Fruit fly (Drosophila melanogaster): ENCODE data around the gene CG2924.

The CG2924 gene

DNA sequence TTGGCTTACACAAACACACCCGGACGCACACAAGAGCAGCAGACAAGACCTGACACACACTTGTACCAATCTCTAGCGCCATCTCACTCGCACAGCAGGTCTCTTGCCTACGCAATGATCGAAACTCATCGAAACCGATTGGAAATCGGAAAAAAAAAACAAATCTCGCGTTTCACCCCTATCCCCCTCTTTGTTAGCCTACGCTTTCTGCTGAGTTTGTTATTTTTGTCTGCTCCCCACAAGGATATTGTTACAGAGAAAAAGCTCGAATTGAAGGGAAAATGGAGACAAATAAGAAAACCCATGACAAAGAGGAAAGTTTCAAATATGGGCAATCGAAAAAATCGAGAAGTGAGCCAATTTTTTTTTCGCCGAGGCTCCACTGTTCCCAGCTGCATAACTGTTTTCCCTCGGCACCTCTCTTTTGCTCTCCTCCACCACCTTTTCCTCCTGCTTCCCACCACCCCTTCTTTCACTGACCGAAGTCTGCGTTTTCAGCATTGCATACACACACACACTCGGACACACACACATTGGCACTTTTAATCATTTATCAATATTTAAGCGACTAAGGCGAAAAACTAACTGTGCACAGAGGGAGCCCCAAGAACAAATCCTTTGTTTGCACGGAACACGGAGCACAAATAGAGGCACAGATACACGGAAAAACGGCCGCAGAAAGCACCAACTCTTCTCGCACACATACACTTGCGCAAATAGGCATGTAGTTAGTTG, 572 bp downstream of the CG2924 start (continued):
- TF ChIP-seq CG2875 (GFP tag; optimal IDR thresholded peaks at IDR 0.05) (no peak), CG10147 (GFP tag; optimal IDR thresholded peaks at IDR 0.05) (no peak), CG10321 (GFP tag; IDR thresholded peaks at IDR 0.05) (peak; percentile 73; the same call in 1 of the 2 replicates), CG7556 (GFP tag; optimal IDR thresholded peaks at IDR 0.05) (peak; percentile 18), Blimp-1 (GFP tag; optimal IDR thresholded peaks at IDR 0.05) (no peak), slou (GFP tag; optimal IDR thresholded peaks at IDR 0.05) (no peak), CG9797 (GFP tag; optimal IDR thresholded peaks at IDR 0.05) (no peak), BtbVII (GFP tag; optimal IDR thresholded peaks at IDR 0.05) (no peak), hb (GFP tag; IDR thresholded peaks at IDR 0.05; ENCODE audit: partially characterized antibody) (no peak), sens (GFP tag) (peak; percentile 51), CG30403 (GFP tag; optimal IDR thresholded peaks at IDR 0.05) (peak; percentile 3), Bdp1 (GFP tag; optimal IDR thresholded peaks at IDR 0.05) (no peak), CG31365 (tag; optimal IDR thresholded peaks at IDR 0.05) (no peak), Lhr (GFP tag; optimal IDR thresholded peaks at IDR 0.05) (no peak), B-H2 (GFP tag; optimal IDR thresholded peaks at IDR 0.05) (peak; percentile 12), sima (GFP tag; optimal IDR thresholded peaks at IDR 0.05) (no peak), CG11696 (GFP tag; IDR thresholded peaks at IDR 0.05) (no peak), CG2889 (GFP tag; IDR thresholded peaks at IDR 0.05) (no peak), Med (GFP tag) (peak; percentile 58), HmgD (GFP tag; optimal IDR thresholded peaks at IDR 0.05) (no peak), Dfd (GFP tag; optimal IDR thresholded peaks at IDR 0.05) (no peak), pzg (GFP tag; optimal IDR thresholded peaks at IDR 0.05) (no peak), CG32532 (GFP tag; IDR thresholded peaks at IDR 0.05) (no peak), Doc3 (GFP tag; IDR thresholded peaks at IDR 0.05; ENCODE audit: partially characterized antibody) (no peak), abd-A (tag; optimal IDR thresholded peaks at IDR 0.05) (no peak), CG34422 (GFP tag; IDR thresholded peaks at IDR 0.05) (0 out of 3 replicates have a peak, but pooled peaks have one; percentile 17), ab (GFP tag; optimal IDR thresholded peaks at IDR 0.05) (no peak), Awh (GFP tag; IDR thresholded peaks at IDR 0.05) (no peak), Dll (GFP tag; IDR thresholded peaks at IDR 0.05; ENCODE audit: partially characterized antibody) (no peak), Vsx1 (GFP tag; optimal IDR thresholded peaks at IDR 0.05) (no peak), CG12155 (GFP tag; optimal IDR thresholded peaks at IDR 0.05) (no peak), CG15696 (tag; optimal IDR thresholded peaks at IDR 0.05) (peak; percentile 13), CG7271 (tag; optimal IDR thresholded peaks at IDR 0.05) (no peak), Bteb2 (GFP tag; optimal IDR thresholded peaks at IDR 0.05) (no peak), sug (tag; optimal IDR thresholded peaks at IDR 0.05) (no peak), crp (GFP tag; optimal IDR thresholded peaks at IDR 0.05) (no peak), nerfin-1 (tag; optimal IDR thresholded peaks at IDR 0.05) (no peak), klu (GFP tag; IDR thresholded peaks at IDR 0.05) (no peak), Six4 (GFP tag; optimal IDR thresholded peaks at IDR 0.05) (no peak), E2f1 (GFP tag; IDR thresholded peaks at IDR 0.05) (no peak), mirr (GFP tag; optimal IDR thresholded peaks at IDR 0.05) (peak; percentile 7), exex (tag; optimal IDR thresholded peaks at IDR 0.05) (no peak), gfzf (GFP tag; optimal IDR thresholded peaks at IDR 0.05) (no peak), tup (GFP tag; optimal IDR thresholded peaks at IDR 0.05) (no peak), kah (GFP tag; optimal IDR thresholded peaks at IDR 0.05) (no peak), phol (tag; optimal IDR thresholded peaks at IDR 0.05) (no peak)

All from whole organism, embryonic.